Worm (Caenorhabditis elegans): ENCODE results near the gene ZK418.7.

Gene ZK418.7

DNA sequence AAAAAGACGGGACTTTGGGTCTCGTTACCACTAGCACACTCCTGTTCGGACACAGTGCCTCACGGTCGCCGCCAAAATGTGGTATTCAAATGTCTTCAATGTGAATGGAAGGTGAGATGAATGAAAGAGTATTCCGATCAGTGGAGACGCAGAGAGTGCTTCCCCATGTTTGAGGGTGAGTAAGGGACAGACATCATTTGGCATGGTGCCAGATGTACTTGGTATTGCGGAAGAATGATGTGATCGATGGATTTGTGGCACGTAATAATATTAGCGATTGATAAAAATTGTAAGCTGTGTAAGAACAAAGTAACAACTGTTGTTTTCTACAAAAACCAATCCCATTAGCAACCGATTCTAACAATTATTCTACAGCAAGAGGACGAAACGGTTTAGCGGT is 48.5 kb downstream of the ZK418.7 start:
- TF ChIP-seq T07F8.4 (tag; optimal IDR thresholded peaks at IDR 0.05) = no peak
- no peak for TF ChIP-seq ztf-25 (GFP tag; IDR thresholded peaks at IDR 0.05)
- no peak for TF ChIP-seq ztf-26 (tag; optimal IDR thresholded peaks at IDR 0.05)
- TF ChIP-seq aptf-2 (GFP tag; conservative IDR thresholded peaks at IDR 0.05) = no peak
- TF ChIP-seq ets-4 (GFP tag; optimal IDR thresholded peaks at IDR 0.05) = no peak
- TF ChIP-seq attf-6 (GFP tag; IDR thresholded peaks at IDR 0.05) = no peak
- no peak for TF ChIP-seq K12H6.12 (tag; optimal IDR thresholded peaks at IDR 0.05)
- TF ChIP-seq nhr-179 (tag; optimal IDR thresholded peaks at IDR 0.05) = no peak
- TF ChIP-seq F37B4.10 (GFP tag; IDR thresholded peaks at IDR 0.05) = no peak
- no peak for TF ChIP-seq lag-1 (GFP tag; IDR thresholded peaks at IDR 0.05)
- TF ChIP-seq efl-1 (GFP tag; optimal IDR thresholded peaks at IDR 0.05) = no peak
- TF ChIP-seq hlh-12 (tag; optimal IDR thresholded peaks at IDR 0.05) = no peak
- no peak for TF ChIP-seq die-1 (tag; optimal IDR thresholded peaks at IDR 0.05)
- TF ChIP-seq him-1 (tag; optimal IDR thresholded peaks at IDR 0.05) = no peak
- no peak for TF ChIP-seq Y56A3A.18 (GFP tag; IDR thresholded peaks at IDR 0.05)
- no peak for TF ChIP-seq ceh-79 (tag; optimal IDR thresholded peaks at IDR 0.05)
- no peak for TF ChIP-seq lin-35 (GFP tag; optimal IDR thresholded peaks at IDR 0.05)
- no peak for TF ChIP-seq lsl-1 (GFP tag; optimal IDR thresholded peaks at IDR 0.05)
- no peak for TF ChIP-seq Y95B8A.8 (GFP tag; IDR thresholded peaks at IDR 0.05)

DNA sequence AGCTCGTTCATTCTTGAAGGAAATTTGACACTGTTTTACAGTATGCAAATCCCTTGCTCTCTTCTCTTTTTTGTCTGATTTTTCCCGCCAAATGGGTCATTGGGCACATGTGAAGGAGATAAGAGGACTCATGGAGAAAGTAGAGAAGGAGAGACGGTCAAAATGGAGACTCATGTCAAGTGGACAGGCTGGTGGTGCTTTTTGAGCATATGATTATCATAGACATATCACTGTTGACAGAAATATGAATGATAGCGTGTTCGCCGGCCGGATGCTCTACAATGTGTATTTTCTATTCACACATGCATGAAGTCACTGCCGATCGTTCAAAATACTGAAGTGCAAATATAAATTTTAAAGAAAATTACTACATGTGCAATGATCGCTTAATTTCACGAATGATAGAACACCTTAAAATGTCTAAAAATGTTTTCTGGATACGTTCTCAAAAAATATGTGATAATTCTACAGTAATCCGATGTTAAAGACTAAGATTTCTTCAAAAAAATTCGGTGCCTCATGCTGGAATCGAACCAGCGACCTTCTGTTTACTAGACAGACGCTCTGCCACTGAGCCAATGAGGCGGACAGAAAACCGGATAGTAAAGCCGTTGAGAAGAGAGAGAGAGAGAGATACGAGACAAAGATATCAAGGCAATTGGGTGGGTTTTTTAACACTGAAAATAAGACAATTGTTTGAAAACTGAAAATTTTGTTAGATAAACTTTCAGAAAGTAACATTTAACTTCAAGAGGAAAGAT is 50.4 kb downstream of the ZK418.7 start:
- TF ChIP-seq snpc-4 (GFP tag; optimal IDR thresholded peaks at IDR 0.05) = peak; percentile 84
- peak; percentile 91 to 94 (median 92) for TF ChIP-seq snpc-4 (tag; optimal IDR thresholded peaks at IDR 0.05)
- TF ChIP-seq let-607 (tag; optimal IDR thresholded peaks at IDR 0.05) = peak in 1 of 2 experiments; percentile 30
- no peak for TF ChIP-seq ztf-6 (GFP tag; IDR thresholded peaks at IDR 0.05)
- no peak for TF ChIP-seq nhr-27 (tag; optimal IDR thresholded peaks at IDR 0.05)
- peak; percentile 36 for TF ChIP-seq F49E8.2 (tag; optimal IDR thresholded peaks at IDR 0.05; ENCODE audit: insufficient read depth)
- TF ChIP-seq hmg-20 (GFP tag; IDR thresholded peaks at IDR 0.05) = no peak
- TF ChIP-seq tbp1 (GFP tag; optimal IDR thresholded peaks at IDR 0.05) = peak; percentile 93
- TF ChIP-seq F33H1.4 (GFP tag; IDR thresholded peaks at IDR 0.05) = no peak
- no peak for TF ChIP-seq B0035.1 (tag; optimal IDR thresholded peaks at IDR 0.05)
- no peak for TF ChIP-seq attf-5 (GFP tag; optimal IDR thresholded peaks at IDR 0.05)
- TF ChIP-seq rpc-1 (optimal IDR thresholded peaks at IDR 0.05) = peak; percentile 77
- peak; percentile 72 for TF ChIP-seq rpc-1 (tag; optimal IDR thresholded peaks at IDR 0.05)
- peak; percentile 8 for TF ChIP-seq lsl-1 (GFP tag; optimal IDR thresholded peaks at IDR 0.05)
- TF ChIP-seq nfya-1 (tag; optimal IDR thresholded peaks at IDR 0.05; ENCODE audit: borderline replicate concordance, insufficient read depth) = no peak
- no peak for TF ChIP-seq pha-4 (tag; optimal IDR thresholded peaks at IDR 0.05)
- no peak for TF ChIP-seq ztf-28 (GFP tag; IDR thresholded peaks at IDR 0.05)
- TF ChIP-seq atf-7 (tag; optimal IDR thresholded peaks at IDR 0.05) = peak; percentile 23
- TF ChIP-seq tbx-9 (tag; optimal IDR thresholded peaks at IDR 0.05; ENCODE audit: borderline replicate concordance) = no peak
- TF ChIP-seq hrde-1 (tag; optimal IDR thresholded peaks at IDR 0.05; ENCODE audit: borderline replicate concordance) = peak; percentile 66
- TF ChIP-seq lin-26 (GFP tag; IDR thresholded peaks at IDR 0.05) = peak; percentile 73; the same call in 1 of the 2 replicates
- no peak for TF ChIP-seq rcor-1 (GFP tag; IDR thresholded peaks at IDR 0.05)
- TF ChIP-seq cebp-2 (GFP tag; IDR thresholded peaks at IDR 0.05) = no peak
- TF ChIP-seq T07F8.4 (tag; optimal IDR thresholded peaks at IDR 0.05) = no peak
- peak; percentile 48; the same call in 1 of the 2 replicates for TF ChIP-seq B0336.3 (GFP tag; IDR thresholded peaks at IDR 0.05)
- TF ChIP-seq D2030.7 (GFP tag; IDR thresholded peaks at IDR 0.05) = no peak
- TF ChIP-seq chd-7 (tag; optimal IDR thresholded peaks at IDR 0.05) = no peak
- peak in 1 of 3 experiments; percentile 39 for TF ChIP-seq lin-35 (GFP tag; optimal IDR thresholded peaks at IDR 0.05)
- TF ChIP-seq nhr-120 (GFP tag; IDR thresholded peaks at IDR 0.05) = no peak
- no peak for TF ChIP-seq pbrm-1 (GFP tag; IDR thresholded peaks at IDR 0.05)
- TF ChIP-seq F39B2.1 (GFP tag; IDR thresholded peaks at IDR 0.05) = no peak
- TF ChIP-seq die-1 (tag; optimal IDR thresholded peaks at IDR 0.05) = peak; percentile 27
